Worm (Caenorhabditis elegans) whole organism, L4/young adult: Measurements from ENCODE around the gene fbxb-43.

Experiments used
- W03F9.2 ChIP-seq: fragments of 150-350 bp; optimal IDR thresholded peaks from 2 replicates; lab custom pipeline; 2014; ENCODE audit warnings: missing biosample characterization, missing genetic modification characterization
- dao-5 ChIP-seq: sonication (generic microtip); optimal IDR thresholded peaks from 2 replicates; lab custom pipeline; 2016; ENCODE audit warnings: missing genotype, missing genetic modification characterization, moderate library complexity, missing compliant biosample characterization
- him-1 ChIP-seq: sonication (generic microtip); optimal IDR thresholded peaks from 2 replicates; lab custom pipeline; 2016; ENCODE audit warnings: missing genotype, missing genetic modification reagents, missing genetic modification characterization, missing compliant biosample characterization

ce11 chrII:1521956-1522355 is 14.1 kb upstream of the fbxb-43 start:
- TF ChIP-seq him-1 (tag; lab: Kevin White, UChicago) (no peak), dao-5 (no peak), W03F9.2 (tag; lab: Kevin White, UChicago) (no peak)
